Worm (Caenorhabditis elegans): Measurements from ENCODE around the gene R107.9.

DNA sequence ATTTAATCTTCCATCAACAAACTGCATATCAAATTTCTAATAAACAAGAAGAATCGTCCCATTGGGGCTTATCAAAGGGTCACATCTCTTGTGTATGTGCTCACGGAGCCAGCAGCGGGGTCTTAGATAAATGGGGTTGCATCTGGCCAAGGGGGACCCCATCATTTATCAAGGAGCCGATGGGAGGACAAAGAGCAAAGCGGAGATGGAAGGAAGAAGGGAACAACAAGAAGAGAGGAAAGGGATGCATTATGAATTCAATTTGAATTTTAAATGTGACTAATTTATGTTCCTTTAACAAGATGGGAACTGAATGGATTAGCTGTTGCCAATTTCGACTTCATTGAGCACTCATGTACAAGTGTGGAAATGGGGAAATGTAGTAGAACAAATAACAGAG is 46.6 kb downstream of the R107.9 start:
- TF ChIP-seq pes-1 (GFP tag; IDR thresholded peaks at IDR 0.05) (no peak), flt-1 (GFP tag; IDR thresholded peaks at IDR 0.05) (no peak), ama-1 (optimal IDR thresholded peaks at IDR 0.05) (no peak), tbx-11 (GFP tag; IDR thresholded peaks at IDR 0.05) (no peak), ceh-36 (tag; optimal IDR thresholded peaks at IDR 0.05) (no peak), tra-4 (tag; optimal IDR thresholded peaks at IDR 0.05) (no peak), sea-1 (GFP tag; conservative IDR thresholded peaks at IDR 0.05) (no peak), aly-1 (tag; optimal IDR thresholded peaks at IDR 0.05) (no peak), tbx-37 (GFP tag; conservative IDR thresholded peaks at IDR 0.05) (no peak), hnd-1 (tag; optimal IDR thresholded peaks at IDR 0.05) (no peak), hmg-4 (GFP tag; optimal IDR thresholded peaks at IDR 0.05) (no peak)

All from whole organism, early embryonic.